Worm (Caenorhabditis elegans): ENCODE measurements around the gene lipl-4.

ce11 chrV:6554308-6554707, 4.3 kb downstream of the lipl-4 start, which contains the start of gene K04A8.19:
- no peak for TF ChIP-seq dpl-1 (GFP tag; optimal IDR thresholded peaks at IDR 0.05)
- no peak for TF ChIP-seq unc-62 (GFP tag; optimal IDR thresholded peaks at IDR 0.05)
- no peak for TF ChIP-seq snpc-4 (GFP tag; optimal IDR thresholded peaks at IDR 0.05)
- TF ChIP-seq snpc-4 (tag; optimal IDR thresholded peaks at IDR 0.05): no peak
- TF ChIP-seq hmg-1.2 (GFP tag; IDR thresholded peaks at IDR 0.05): no peak
- no peak for TF ChIP-seq hmg-20 (GFP tag; IDR thresholded peaks at IDR 0.05)
- TF ChIP-seq C06A6.2 (GFP tag; conservative IDR thresholded peaks at IDR 0.05): no peak
- TF ChIP-seq hlh-12 (tag; optimal IDR thresholded peaks at IDR 0.05): no peak
- TF ChIP-seq ceh-58 (GFP tag; IDR thresholded peaks at IDR 0.05): no peak
- no peak for TF ChIP-seq nhr-120 (GFP tag; IDR thresholded peaks at IDR 0.05)
- no peak for TF ChIP-seq ceh-100 (GFP tag; IDR thresholded peaks at IDR 0.05)
- no peak for TF ChIP-seq dox-1 (GFP tag; IDR thresholded peaks at IDR 0.05)

All from whole organism, young adult.